Worm (Caenorhabditis elegans) whole organism, L4/young adult: ENCODE results near the gene B0228.9.

Experiments
- dao-5 ChIP-seq: sonication (generic microtip); optimal IDR thresholded peaks from 2 replicates; lab custom pipeline; 2016; ENCODE audit warnings: missing genotype, missing genetic modification characterization, moderate library complexity, missing compliant biosample characterization
- him-1 ChIP-seq: sonication (generic microtip); optimal IDR thresholded peaks from 2 replicates; lab custom pipeline; 2016; ENCODE audit warnings: missing genotype, missing genetic modification reagents, missing genetic modification characterization, missing compliant biosample characterization

- no peak for TF ChIP-seq him-1
- no peak for TF ChIP-seq dao-5
These were observed 49.8 kb upstream of the B0228.9 start for ce11 chrII:7813237-7813636.
